Fruit fly (Drosophila melanogaster): ENCODE data around the gene CG2901.

The CG2901 gene

DNA sequence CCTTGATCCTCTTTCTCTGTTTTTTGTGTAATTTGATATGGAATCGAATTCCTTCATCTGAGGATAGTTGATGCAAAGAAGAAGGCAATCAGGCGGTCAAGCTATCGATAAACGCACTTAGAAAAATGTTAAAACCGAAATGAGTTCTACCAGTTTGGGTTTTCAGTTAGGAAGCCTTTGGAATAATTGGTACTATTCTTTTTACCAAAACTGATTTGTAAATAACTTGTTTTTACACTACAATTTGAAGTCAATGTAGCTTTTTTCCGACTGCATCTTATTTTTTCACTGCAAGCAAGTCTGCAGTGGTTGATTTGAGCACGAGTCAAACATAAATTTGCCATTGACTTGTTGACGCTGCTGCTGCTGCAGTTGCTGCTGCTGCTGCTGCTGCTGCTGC, 3.8 kb downstream of the CG2901 start:
- TF ChIP-seq CG17801 (GFP tag; optimal IDR thresholded peaks at IDR 0.05; ENCODE audit: partially characterized antibody), result no peak

DNA sequence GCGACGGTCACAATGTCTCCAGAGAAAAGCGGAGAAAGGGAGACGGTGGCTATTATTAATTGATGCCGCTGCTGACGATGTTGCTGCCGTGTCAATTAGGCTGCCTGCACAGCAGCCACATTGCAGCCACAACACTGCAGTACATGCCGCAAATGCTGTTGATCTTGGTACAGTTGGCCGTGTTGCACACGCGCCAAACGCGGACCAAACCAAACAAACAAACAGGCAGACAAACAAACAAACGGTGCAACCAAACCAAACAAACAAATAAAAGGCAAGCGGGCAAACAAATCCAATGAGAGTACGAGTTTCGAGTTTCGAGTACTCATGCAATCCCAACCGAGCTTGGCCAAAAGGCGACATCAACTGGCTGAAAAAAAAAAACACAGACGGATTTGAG, 4.2 kb downstream of the CG2901 start:
- no peak for TF ChIP-seq CG17801 (GFP tag; optimal IDR thresholded peaks at IDR 0.05; ENCODE audit: partially characterized antibody)

- no peak for TF ChIP-seq CG17801 (GFP tag; optimal IDR thresholded peaks at IDR 0.05; ENCODE audit: partially characterized antibody)
These were observed 5.2 kb downstream of the CG2901 start for dm6 chrX:3833109-3833657.

DNA sequence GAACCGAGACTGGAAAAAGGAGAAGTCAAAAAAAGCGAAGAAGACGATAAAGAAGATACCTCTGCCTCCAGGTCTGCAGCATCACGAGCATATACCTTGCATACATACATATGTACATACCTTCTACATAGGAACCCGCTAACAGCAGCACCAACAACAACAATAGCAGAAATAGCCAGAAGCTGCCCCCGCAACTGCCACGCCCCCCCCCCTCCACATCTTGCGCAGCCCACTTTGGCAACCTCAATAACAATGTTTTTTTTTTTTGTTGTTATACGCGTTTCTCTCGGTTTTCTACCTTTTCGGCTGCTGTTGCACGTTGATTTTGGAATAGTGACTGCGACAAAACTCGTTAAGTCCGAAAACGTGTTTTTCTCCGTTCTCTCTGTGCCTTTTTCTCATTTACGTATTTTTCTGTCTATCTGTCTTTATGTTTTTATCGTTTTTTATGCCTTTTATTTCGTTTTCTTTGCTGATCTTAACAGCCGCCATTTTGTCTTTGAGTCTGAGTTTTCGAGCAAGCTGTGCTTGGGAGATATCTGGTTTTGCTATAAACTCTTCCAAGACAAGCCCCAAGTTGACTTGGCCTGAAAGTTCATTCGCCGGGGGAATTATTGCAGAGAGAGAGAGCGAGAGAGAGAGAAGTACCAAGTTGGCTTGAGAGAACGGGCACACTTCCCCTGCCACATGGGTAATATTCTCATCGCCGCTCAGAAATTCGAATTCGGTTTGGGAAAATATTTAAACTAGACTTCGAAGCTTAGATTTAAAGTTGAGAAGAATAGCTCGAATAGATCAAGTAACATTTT, 7.2 kb downstream of the CG2901 start:
- no peak for TF ChIP-seq CG17801 (GFP tag; optimal IDR thresholded peaks at IDR 0.05; ENCODE audit: partially characterized antibody)

- no peak for TF ChIP-seq CG17801 (GFP tag; optimal IDR thresholded peaks at IDR 0.05; ENCODE audit: partially characterized antibody)
These were observed 7.9 kb downstream of the CG2901 start for dm6 chrX:3835764-3836342.

DNA sequence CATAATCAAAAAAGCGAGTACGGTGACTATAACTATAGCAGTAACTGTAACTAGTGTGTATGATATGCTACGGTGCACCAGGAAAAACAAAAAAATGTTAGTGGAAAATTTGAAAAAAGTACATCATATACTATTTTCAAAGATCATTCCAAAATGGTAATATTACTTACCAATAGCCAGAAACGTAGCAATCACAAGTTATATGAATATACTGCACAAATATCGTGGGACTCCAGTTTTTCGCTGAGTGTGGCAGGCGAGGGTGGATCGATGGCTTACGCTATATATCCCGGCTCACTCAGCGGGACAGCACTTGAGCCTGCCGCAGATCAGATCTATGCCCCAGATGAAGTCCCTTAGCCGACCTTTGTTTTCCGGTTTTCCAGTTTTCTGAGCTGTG, 9.6 kb downstream of the CG2901 start:
- TF ChIP-seq CG17801 (GFP tag; optimal IDR thresholded peaks at IDR 0.05; ENCODE audit: partially characterized antibody), result no peak

DNA sequence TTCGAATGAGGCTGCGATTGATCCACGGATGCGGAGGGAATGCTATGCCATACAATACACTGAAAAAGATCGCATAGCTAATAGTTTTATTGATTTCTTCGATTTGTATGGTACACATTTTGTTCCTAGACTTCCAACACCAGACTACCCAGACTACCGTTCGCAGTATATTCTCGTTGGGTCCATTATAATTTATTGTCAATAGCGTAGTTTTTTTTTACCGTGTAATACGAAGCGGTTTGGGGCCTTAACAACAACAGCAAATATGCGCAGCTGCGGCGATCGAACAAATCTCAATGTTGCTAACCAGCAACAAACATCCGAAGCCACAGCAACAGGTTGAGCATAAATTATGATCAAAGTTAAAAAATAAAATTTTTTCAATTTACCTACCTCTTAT, 10.7 kb downstream of the CG2901 start:
- TF ChIP-seq CG17801 (GFP tag; optimal IDR thresholded peaks at IDR 0.05; ENCODE audit: partially characterized antibody), result no peak

DNA sequence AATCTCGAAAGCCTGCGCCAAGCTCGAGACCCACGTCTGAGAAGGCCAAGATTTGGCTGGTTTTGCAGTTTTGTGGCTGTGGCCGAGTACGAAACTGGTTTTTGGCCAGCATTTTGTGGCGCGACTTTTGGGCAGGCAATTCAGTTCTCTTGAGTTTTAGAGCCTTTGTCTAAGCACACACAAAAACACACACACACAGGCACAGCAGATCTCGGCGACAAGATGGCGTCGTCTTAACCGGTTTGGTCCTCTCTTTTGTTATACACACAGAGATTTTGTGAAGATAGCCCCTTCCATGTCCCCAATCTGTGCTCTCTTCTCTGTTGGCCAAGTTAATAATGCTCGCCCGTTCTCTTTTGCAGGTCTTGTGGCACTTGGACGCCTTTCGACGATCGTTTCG, 13.0 kb downstream of the CG2901 start:
- TF ChIP-seq CG17801 (GFP tag; optimal IDR thresholded peaks at IDR 0.05; ENCODE audit: partially characterized antibody), result no peak

DNA sequence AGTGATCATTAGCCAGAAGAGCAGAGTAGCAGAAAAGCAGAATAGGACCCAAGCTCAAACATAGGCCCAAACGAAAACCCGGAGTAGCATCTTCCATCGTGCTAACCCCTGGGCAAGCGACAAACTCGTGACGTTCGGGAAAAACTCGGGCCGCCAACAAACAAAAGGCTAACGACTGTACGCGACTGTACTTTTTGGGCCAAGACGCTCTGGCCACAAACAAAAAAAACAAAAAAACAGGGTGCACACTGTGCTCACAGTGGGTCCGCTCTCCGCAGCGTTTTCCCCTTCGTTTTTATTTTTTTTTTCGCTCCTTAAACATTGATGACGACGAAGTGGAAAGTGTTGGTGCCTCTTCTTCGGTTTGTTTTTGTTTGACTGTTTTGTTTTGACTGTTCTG, 14.9 kb downstream of the CG2901 start:
- TF ChIP-seq CG17801 (GFP tag; optimal IDR thresholded peaks at IDR 0.05; ENCODE audit: partially characterized antibody), result no peak

dm6 chrX:3845340-3846161, 17.6 kb downstream of the CG2901 start:
- no peak for TF ChIP-seq CG17801 (GFP tag; optimal IDR thresholded peaks at IDR 0.05; ENCODE audit: partially characterized antibody)

- no peak for TF ChIP-seq CG17801 (GFP tag; optimal IDR thresholded peaks at IDR 0.05; ENCODE audit: partially characterized antibody)
These were observed 18.4 kb downstream of the CG2901 start for dm6 chrX:3846393-3846792.

- TF ChIP-seq CG17801 (GFP tag; optimal IDR thresholded peaks at IDR 0.05; ENCODE audit: partially characterized antibody), result no peak
These were observed 21.5 kb downstream of the CG2901 start for dm6 chrX:3849419-3850028.

dm6 chrX:3861183-3861582, 33.2 kb downstream of the CG2901 start:
- no peak for TF ChIP-seq CG17801 (GFP tag; optimal IDR thresholded peaks at IDR 0.05; ENCODE audit: partially characterized antibody)

dm6 chrX:3862319-3862919, 34.4 kb downstream of the CG2901 start:
- TF ChIP-seq CG17801 (GFP tag; optimal IDR thresholded peaks at IDR 0.05; ENCODE audit: partially characterized antibody), result no peak

DNA sequence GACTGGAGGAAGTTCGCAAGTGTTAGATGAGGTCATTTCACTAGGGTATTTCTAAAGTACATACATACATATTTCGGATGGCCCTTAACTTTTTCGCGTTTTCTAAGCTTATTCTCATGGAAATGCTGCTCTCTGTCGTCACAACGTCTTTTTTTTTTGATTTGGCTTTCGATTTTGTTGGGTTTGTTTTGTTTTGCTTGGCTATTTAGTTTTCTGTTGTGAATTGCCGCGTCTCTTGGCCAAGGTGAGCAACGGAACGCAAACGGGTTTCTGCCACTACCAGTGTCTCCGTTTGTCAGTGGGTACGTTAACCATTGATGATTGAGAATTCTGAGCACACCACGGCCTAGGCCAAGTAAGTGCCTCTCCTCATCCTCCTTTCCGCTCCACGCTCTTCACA, 38.1 kb downstream of the CG2901 start:
- no peak for TF ChIP-seq CG17801 (GFP tag; optimal IDR thresholded peaks at IDR 0.05; ENCODE audit: partially characterized antibody)
